Worm (Caenorhabditis elegans): ENCODE measurements around the gene F15H10.8.

The F15H10.8 gene

ce11 chrV:10402804-10403203 is at the start of gene F15H10.8:
Gene F15H10.8, minus strand, starts transcription at chrV:10402904.
- no peak for TF ChIP-seq hlh-1 (tag; optimal IDR thresholded peaks at IDR 0.05)
- no peak for TF ChIP-seq ceh-43 (GFP tag; optimal IDR thresholded peaks at IDR 0.05)
- no peak for TF ChIP-seq elt-3 (tag; optimal IDR thresholded peaks at IDR 0.05)
- no peak for TF ChIP-seq mep-1 (tag; optimal IDR thresholded peaks at IDR 0.05)

DNA sequence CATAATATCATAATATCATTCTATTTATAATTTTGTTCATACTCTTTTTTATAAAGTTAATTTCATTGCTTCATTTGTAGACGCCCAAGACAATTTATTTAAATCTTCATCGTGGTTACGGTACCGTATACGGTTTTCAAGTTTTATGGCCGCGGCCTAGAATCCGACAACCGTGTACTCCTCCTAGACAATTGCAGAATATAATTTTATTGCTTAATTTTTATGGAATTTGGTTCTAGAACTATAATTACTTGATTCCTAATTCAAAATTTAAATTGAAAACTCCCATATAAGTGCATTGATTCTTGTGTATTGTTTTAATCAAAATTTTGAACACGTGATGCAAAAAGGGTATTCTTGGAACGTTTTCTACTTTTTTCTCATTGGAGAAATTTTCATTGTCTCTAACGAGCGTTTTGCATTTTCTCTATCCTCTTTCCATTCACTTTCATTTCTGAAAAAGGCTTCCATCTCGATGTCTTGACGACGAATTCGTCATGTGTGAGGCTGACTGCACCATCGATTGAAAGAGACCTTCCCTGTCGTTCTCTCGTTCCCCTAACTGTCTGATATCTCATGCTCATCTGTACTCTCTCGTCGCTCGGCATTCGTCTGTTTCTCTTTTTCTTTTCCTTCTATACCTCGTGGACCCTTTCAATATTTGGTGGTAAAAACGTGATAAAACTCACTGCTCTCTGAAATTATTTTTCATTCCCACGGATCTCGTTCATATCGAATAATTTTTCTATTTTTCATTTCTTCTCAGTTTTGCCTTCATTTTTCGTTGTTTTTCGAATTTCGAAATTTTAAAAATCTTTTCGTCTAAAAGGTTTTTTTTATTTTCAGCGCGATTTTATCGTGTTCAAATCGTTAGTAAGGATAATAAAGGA is 38.7 kb upstream of the F15H10.8 start, which contains the start of gene pap-1:
Gene pap-1 (plus strand): TSS at position 840 of the 890 bp plus-strand sequence.
- no peak for TF ChIP-seq blmp-1 (tag; optimal IDR thresholded peaks at IDR 0.05)
- peak; percentile 8 for TF ChIP-seq unc-120 (tag; optimal IDR thresholded peaks at IDR 0.05; ENCODE audit: poor library complexity, severe bottlenecking)
- peak; percentile 61 for TF ChIP-seq lsy-2 (tag; optimal IDR thresholded peaks at IDR 0.05)

ce11 chrV:10440723-10441122 is 38.0 kb upstream of the F15H10.8 start, which contains the start of gene snf-10:
Gene snf-10, minus strand, starts transcription at chrV:10440823.
- no peak for TF ChIP-seq sptf-1 (tag; optimal IDR thresholded peaks at IDR 0.05)
- TF ChIP-seq mep-1 (tag; optimal IDR thresholded peaks at IDR 0.05), result no peak
- no peak for TF ChIP-seq nhr-2 (tag; optimal IDR thresholded peaks at IDR 0.05)
- no peak for TF ChIP-seq nhr-12 (tag; optimal IDR thresholded peaks at IDR 0.05)
- TF ChIP-seq elt-1 (tag; optimal IDR thresholded peaks at IDR 0.05; ENCODE audit: borderline replicate concordance, insufficient read depth), result no peak
- no peak for TF ChIP-seq lin-13 (tag; optimal IDR thresholded peaks at IDR 0.05)
- TF ChIP-seq pha-4 (tag; optimal IDR thresholded peaks at IDR 0.05), result no peak
- no peak for TF ChIP-seq unc-62 (GFP tag; optimal IDR thresholded peaks at IDR 0.05)
- TF ChIP-seq snpc-4 (tag; optimal IDR thresholded peaks at IDR 0.05), result no peak
- no peak for TF ChIP-seq ztf-11 (tag; optimal IDR thresholded peaks at IDR 0.05)
- no peak for TF ChIP-seq nhr-28 (tag; optimal IDR thresholded peaks at IDR 0.05)
- no peak for TF ChIP-seq ceh-83 (GFP tag; optimal IDR thresholded peaks at IDR 0.05)
- TF ChIP-seq ceh-39 (tag; optimal IDR thresholded peaks at IDR 0.05), result no peak

DNA sequence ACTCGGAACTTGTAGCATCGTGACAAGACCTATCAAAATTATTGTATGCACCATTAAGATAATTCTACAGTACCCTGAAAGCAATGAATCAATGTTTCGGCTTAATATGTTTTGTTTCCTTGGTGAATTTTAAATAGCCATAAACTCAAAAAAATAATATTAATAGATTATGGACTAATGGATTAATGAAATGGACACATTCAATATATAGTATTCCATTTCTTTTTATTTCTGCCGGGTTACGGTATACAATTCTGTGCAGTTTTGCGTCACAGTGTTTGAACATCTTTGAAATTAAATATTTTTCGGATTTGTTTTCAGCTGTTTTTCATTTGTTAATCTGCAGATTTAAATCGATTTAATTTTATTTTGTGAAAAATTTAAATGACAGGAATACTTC is 33.9 kb upstream of the F15H10.8 start, which contains the start of gene set-22:
Gene set-22 (plus strand): TSS at position 301 of the 400 bp plus-strand sequence.
- TF ChIP-seq lin-32 (GFP tag; optimal IDR thresholded peaks at IDR 0.05), result no peak
- no peak for TF ChIP-seq zip-8 (tag; optimal IDR thresholded peaks at IDR 0.05)
- no peak for TF ChIP-seq tbx-8 (GFP tag; optimal IDR thresholded peaks at IDR 0.05)
- no peak for TF ChIP-seq snpc-4 (tag; optimal IDR thresholded peaks at IDR 0.05)
- no peak for TF ChIP-seq mls-2 (tag; optimal IDR thresholded peaks at IDR 0.05)
- no peak for TF ChIP-seq unc-62 (GFP tag; optimal IDR thresholded peaks at IDR 0.05)
- no peak for TF ChIP-seq blmp-1 (tag; optimal IDR thresholded peaks at IDR 0.05)
- TF ChIP-seq ztf-11 (tag; optimal IDR thresholded peaks at IDR 0.05), result no peak
- TF ChIP-seq elt-1 (tag; optimal IDR thresholded peaks at IDR 0.05; ENCODE audit: borderline replicate concordance, insufficient read depth), result no peak
- no peak for TF ChIP-seq unc-39 (tag; optimal IDR thresholded peaks at IDR 0.05)
- no peak for TF ChIP-seq ceh-39 (tag; optimal IDR thresholded peaks at IDR 0.05)
- no peak for TF ChIP-seq hlh-1 (tag; optimal IDR thresholded peaks at IDR 0.05)
- no peak for TF ChIP-seq sptf-1 (tag; optimal IDR thresholded peaks at IDR 0.05)
- no peak for TF ChIP-seq sem-2 (GFP tag; optimal IDR thresholded peaks at IDR 0.05)
- no peak for TF ChIP-seq lin-13 (tag; optimal IDR thresholded peaks at IDR 0.05)
- TF ChIP-seq ceh-83 (GFP tag; optimal IDR thresholded peaks at IDR 0.05), result no peak
- no peak for TF ChIP-seq cnd-1 (tag; optimal IDR thresholded peaks at IDR 0.05)
- TF ChIP-seq ham-2 (GFP tag; optimal IDR thresholded peaks at IDR 0.05), result no peak
- TF ChIP-seq ceh-43 (GFP tag; optimal IDR thresholded peaks at IDR 0.05), result no peak
- TF ChIP-seq M03D4.4 (tag; optimal IDR thresholded peaks at IDR 0.05), result no peak

DNA sequence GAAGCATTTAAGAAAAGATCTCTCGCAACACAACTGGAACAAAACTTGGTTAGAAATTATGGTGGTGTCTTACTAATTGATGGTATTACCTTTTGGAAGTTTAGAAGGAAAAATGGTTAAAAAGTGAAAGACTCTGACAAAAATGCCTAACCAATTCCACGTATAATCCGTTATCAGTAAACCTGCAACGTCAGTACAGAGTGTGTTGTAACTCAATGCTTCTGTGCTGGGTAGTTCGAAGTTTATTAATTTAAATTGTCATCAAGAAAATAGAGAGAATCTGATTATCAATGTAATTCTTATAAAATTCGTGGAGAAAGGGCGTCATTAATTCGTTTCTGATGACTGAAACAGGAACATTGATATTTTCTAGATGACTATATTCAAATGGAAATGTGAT is 32.5 kb upstream of the F15H10.8 start:
- no peak for TF ChIP-seq blmp-1 (tag; optimal IDR thresholded peaks at IDR 0.05)

DNA sequence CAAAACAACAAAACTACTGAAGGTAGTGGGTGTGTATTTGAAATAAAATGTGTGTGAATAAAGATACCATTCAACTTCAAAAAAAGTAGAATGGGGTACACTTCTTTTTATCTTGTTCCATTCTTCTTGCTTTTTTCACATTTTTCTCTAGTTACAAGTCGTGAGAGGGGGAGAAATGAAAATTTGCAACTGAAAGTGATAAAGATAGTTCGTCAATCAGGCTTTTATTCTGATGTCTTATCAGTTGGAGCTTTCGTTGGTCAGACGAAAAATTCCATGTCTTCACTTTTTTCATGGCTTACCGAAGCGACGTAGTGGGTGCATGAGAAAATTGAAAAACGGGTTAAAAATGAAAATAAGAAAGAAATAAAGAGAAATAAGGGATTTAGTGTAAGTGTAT is 31.0 kb upstream of the F15H10.8 start, which contains the start of gene Y32F6A.4:
Gene Y32F6A.4 (minus strand): TSS at position 347 of the 400 bp plus-strand sequence.
- TF ChIP-seq pha-4 (tag; optimal IDR thresholded peaks at IDR 0.05) (no peak), hlh-1 (tag; optimal IDR thresholded peaks at IDR 0.05) (no peak), bed-3 (GFP tag; optimal IDR thresholded peaks at IDR 0.05) (no peak), ceh-39 (tag; optimal IDR thresholded peaks at IDR 0.05) (no peak), flh-1 (GFP tag; optimal IDR thresholded peaks at IDR 0.05) (no peak), ceh-43 (GFP tag; optimal IDR thresholded peaks at IDR 0.05) (no peak), ces-1 (GFP tag; optimal IDR thresholded peaks at IDR 0.05) (no peak), mls-2 (tag; optimal IDR thresholded peaks at IDR 0.05) (no peak), nhr-12 (tag; optimal IDR thresholded peaks at IDR 0.05) (no peak), zip-8 (tag; optimal IDR thresholded peaks at IDR 0.05) (no peak), drap-1 (GFP tag; optimal IDR thresholded peaks at IDR 0.05) (no peak)
